Worm (Caenorhabditis elegans) whole organism, L4 larva: ENCODE results near the gene dmsr-6.

ENCODE experiments used
- F26F4.8 ChIP-seq: fragments of 200-800 bp; sonication (Bioruptor generic); conservative IDR thresholded peaks from 2 replicates; pipeline ENCODE4 v1.3.6; 2022; ENCODE audit warnings: missing genetic modification characterization, missing compliant biosample characterization
- F37D6.2 ChIP-seq: sonication (generic microtip); optimal IDR thresholded peaks from 2 replicates; lab custom pipeline; 2016; ENCODE audit warnings: mild to moderate bottlenecking, missing genetic modification characterization, missing compliant biosample characterization
- F44E2.7 ChIP-seq: fragments of 200-800 bp; sonication (Bioruptor generic); IDR thresholded peaks from 2 replicates; pipeline ENCODE4 v2.1.2; 2022; ENCODE audit warnings: missing genetic modification characterization, missing compliant biosample characterization
- F49E8.2 ChIP-seq: sonication (generic microtip); optimal IDR thresholded peaks from 2 replicates; lab custom pipeline; 2016; ENCODE audit warnings: missing compliant biosample characterization, mild to moderate bottlenecking, missing genetic modification characterization, borderline replicate concordance
- T20F7.1 ChIP-seq: fragments of 200-800 bp; sonication (Bioruptor generic); optimal IDR thresholded peaks from 2 replicates; lab custom pipeline; 2018; ENCODE audit warnings: mild to moderate bottlenecking, missing genetic modification characterization, missing compliant biosample characterization
- T26A8.4 ChIP-seq: fragments of 200-800 bp; sonication (Bioruptor generic); IDR thresholded peaks from 2 replicates; pipeline ENCODE4 v1.3.6; 2022; ENCODE audit warnings: missing genetic modification characterization, missing compliant biosample characterization
- Y105C5A.15 ChIP-seq: fragments of 200-800 bp; sonication (Bioruptor generic); IDR thresholded peaks from 2 replicates; pipeline ENCODE4 v1.3.6; 2022; ENCODE audit warnings: missing genetic modification characterization, missing compliant biosample characterization
- ZK337.2 ChIP-seq: fragments of 200-800 bp; sonication (Bioruptor generic); IDR thresholded peaks from 2 replicates; pipeline ENCODE4 v1.3.6; 2022; ENCODE audit warnings: missing genetic modification reagents, missing genetic modification characterization, missing compliant biosample characterization
- aly-2 ChIP-seq: sonication (generic microtip); optimal IDR thresholded peaks from 2 replicates; lab custom pipeline; 2018; ENCODE audit warnings: missing biosample characterization, missing genetic modification characterization
- attf-4 ChIP-seq: sonication (generic microtip); optimal IDR thresholded peaks from 3 replicates; lab custom pipeline; 2017; ENCODE audit warnings: missing biosample characterization, missing genetic modification characterization
- ceh-20 ChIP-seq: fragments of 200-800 bp; sonication (Bioruptor generic); IDR thresholded peaks from 2 replicates; pipeline ENCODE4 v1.3.6; 2022; ENCODE audit warnings: missing genetic modification reagents, missing genetic modification characterization, missing compliant biosample characterization
- ceh-28 ChIP-seq: fragments of 150-350 bp; optimal IDR thresholded peaks from 2 replicates; lab custom pipeline; 2014; ENCODE audit warnings: missing biosample characterization, missing genetic modification reagents, missing genetic modification characterization
- ceh-44 ChIP-seq: fragments of 200-800 bp; sonication (Bioruptor generic); IDR thresholded peaks from 2 replicates; pipeline ENCODE4 v1.3.6; 2022; ENCODE audit warnings: missing genetic modification reagents, missing genetic modification characterization, missing compliant biosample characterization
- ceh-62 ChIP-seq: sonication (generic microtip); optimal IDR thresholded peaks from 2 replicates; lab custom pipeline; 2017; ENCODE audit warnings: missing biosample characterization, missing genetic modification characterization
- ces-1 ChIP-seq: fragments of 150-350 bp; sonication (generic microtip); optimal IDR thresholded peaks from 4 replicates; lab custom pipeline; 2014; ENCODE audit warnings: missing biosample characterization, missing genetic modification reagents, missing genetic modification characterization
- ctbp-1 ChIP-seq: fragments of 200-800 bp; sonication (Bioruptor generic); IDR thresholded peaks from 2 replicates; pipeline ENCODE4 v1.3.6; 2022; ENCODE audit warnings: missing genetic modification reagents, missing genetic modification characterization, missing compliant biosample characterization
- daf-12 ChIP-seq: fragments of 150-350 bp; optimal IDR thresholded peaks from 2 replicates; lab custom pipeline; 2014; ENCODE audit warnings: missing biosample characterization, missing genetic modification reagents, missing genetic modification characterization
- daf-16 ChIP-seq, 3 experiments: sonication (generic microtip); optimal IDR thresholded peaks; 2 replicates each; lab custom pipeline; 2016 to 2017; ENCODE audit warnings: missing genetic modification characterization in 3 of 3, missing genetic modification reagents in 3 of 3, mild to moderate bottlenecking in 2 of 3, missing compliant biosample characterization in 2 of 3, missing biosample characterization in 1 of 3, moderate library complexity in 1 of 3
- daf-19 ChIP-seq: fragments of 200-800 bp; sonication (Bioruptor generic); conservative IDR thresholded peaks from 2 replicates; pipeline ENCODE4 v1.3.6; 2022; ENCODE audit warnings: missing genetic modification characterization, missing compliant biosample characterization
- dmd-9 ChIP-seq: fragments of 200-800 bp; sonication (Bioruptor generic); IDR thresholded peaks from 2 replicates; pipeline ENCODE4 v1.3.6; 2022; ENCODE audit warnings: missing genetic modification reagents, missing genetic modification characterization, missing compliant biosample characterization
- dpl-1 ChIP-seq: fragments of 150-350 bp; optimal IDR thresholded peaks from 2 replicates; lab custom pipeline; 2014; ENCODE audit warnings: missing biosample characterization, missing genetic modification reagents, missing genetic modification characterization
- fkh-10 ChIP-seq: fragments of 150-350 bp; optimal IDR thresholded peaks from 2 replicates; lab custom pipeline; 2014; ENCODE audit warnings: missing biosample characterization, missing genetic modification reagents, missing genetic modification characterization
- gei-8 ChIP-seq: fragments of 200-800 bp; sonication (Bioruptor generic); optimal IDR thresholded peaks from 2 replicates; lab custom pipeline; 2018; ENCODE audit warnings: mild to moderate bottlenecking, missing genetic modification characterization, missing compliant biosample characterization
- hlh-11 ChIP-seq: fragments of 200-800 bp; sonication (Bioruptor generic); optimal IDR thresholded peaks from 2 replicates; lab custom pipeline; 2018; ENCODE audit warnings: mild to moderate bottlenecking, missing genetic modification characterization, missing compliant biosample characterization
- jun-1 ChIP-seq: fragments of 150-350 bp; optimal IDR thresholded peaks from 2 replicates; lab custom pipeline; 2014; ENCODE audit warnings: missing biosample characterization, missing genetic modification reagents, missing genetic modification characterization
- lim-7 ChIP-seq: fragments of 200-800 bp; sonication (Bioruptor generic); IDR thresholded peaks from 2 replicates; pipeline ENCODE4 v1.3.6; 2022; ENCODE audit warnings: missing genetic modification characterization, missing compliant biosample characterization
- lin-1 ChIP-seq: fragments of 200-800 bp; sonication (Bioruptor generic); IDR thresholded peaks from 2 replicates; pipeline ENCODE4 v1.3.6; 2022; ENCODE audit warnings: missing genetic modification reagents, missing genetic modification characterization, missing compliant biosample characterization
- lin-15B ChIP-seq: fragments of 150-350 bp; sonication (generic microtip); optimal IDR thresholded peaks from 3 replicates; lab custom pipeline; 2014; ENCODE audit warnings: missing biosample characterization, missing genetic modification characterization
- lin-38 ChIP-seq: fragments of 200-800 bp; sonication (Bioruptor generic); IDR thresholded peaks from 2 replicates; pipeline ENCODE4 v1.3.6; 2022; ENCODE audit warnings: missing genetic modification reagents, missing genetic modification characterization, missing compliant biosample characterization
- lir-3 ChIP-seq: sonication (generic microtip); optimal IDR thresholded peaks from 2 replicates; lab custom pipeline; 2016; ENCODE audit warnings: mild to moderate bottlenecking, missing genetic modification characterization, missing compliant biosample characterization
- lsy-2 ChIP-seq, 2 experiments: fragments of 150-350 bp in 1 of 2; sonication (generic microtip) in 1 of 2; optimal IDR thresholded peaks; 2 replicates each; lab custom pipeline; 2014 to 2017; ENCODE audit warnings: missing biosample characterization in 2 of 2, missing genetic modification characterization in 2 of 2
- mdl-1 ChIP-seq, 2 experiments: fragments of 150-350 bp in 1 of 2; sonication (generic microtip) in 1 of 2; optimal IDR thresholded peaks; 2 replicates each; lab custom pipeline; 2014 to 2017; ENCODE audit warnings: missing biosample characterization in 2 of 2, missing genetic modification characterization in 2 of 2
- mdt-29 ChIP-seq: fragments of 200-800 bp; sonication (Bioruptor generic); IDR thresholded peaks from 2 replicates; pipeline ENCODE4 v1.3.6; 2022; ENCODE audit warnings: missing genetic modification reagents, missing genetic modification characterization, missing compliant biosample characterization
- nhr-10 ChIP-seq: fragments of 150-350 bp; optimal IDR thresholded peaks from 2 replicates; lab custom pipeline; 2014; ENCODE audit warnings: missing biosample characterization, missing genetic modification characterization
- nhr-102 ChIP-seq: sonication (generic microtip); optimal IDR thresholded peaks from 2 replicates; lab custom pipeline; 2016; ENCODE audit warnings: mild to moderate bottlenecking, missing genetic modification characterization, moderate library complexity, missing compliant biosample characterization
- nhr-237 ChIP-seq: sonication (generic microtip); optimal IDR thresholded peaks from 2 replicates; lab custom pipeline; 2017; ENCODE audit warnings: missing biosample characterization, missing genetic modification characterization
- nhr-25 ChIP-seq: sonication (generic microtip); optimal IDR thresholded peaks from 2 replicates; lab custom pipeline; 2017; ENCODE audit warnings: missing genetic modification characterization, mild to moderate bottlenecking, missing compliant biosample characterization, antibody characterized with exemption, moderate library complexity, borderline replicate concordance; ENCODE audit not compliant: insufficient read depth
- nhr-28 ChIP-seq: fragments of 150-350 bp; optimal IDR thresholded peaks from 2 replicates; lab custom pipeline; 2014; ENCODE audit warnings: missing biosample characterization, missing genetic modification characterization
- nhr-6 ChIP-seq: fragments of 150-350 bp; optimal IDR thresholded peaks from 2 replicates; lab custom pipeline; 2014; ENCODE audit warnings: missing biosample characterization, missing genetic modification characterization
- php-3 ChIP-seq: fragments of 200-800 bp; sonication (Bioruptor generic); IDR thresholded peaks from 2 replicates; pipeline ENCODE4 v1.3.6; 2022; ENCODE audit warnings: missing genetic modification reagents, missing genetic modification characterization, missing compliant biosample characterization
- pqm-1 ChIP-seq: sonication (generic microtip); optimal IDR thresholded peaks from 2 replicates; lab custom pipeline; 2017; ENCODE audit warnings: missing biosample characterization, missing genetic modification characterization
- sdz-12 ChIP-seq: fragments of 200-800 bp; sonication (Bioruptor generic); optimal IDR thresholded peaks from 2 replicates; lab custom pipeline; 2018; ENCODE audit warnings: mild to moderate bottlenecking, missing genetic modification characterization, missing compliant biosample characterization
- set-16 ChIP-seq: fragments of 200-800 bp; sonication (Bioruptor generic); IDR thresholded peaks from 2 replicates; pipeline ENCODE4 v1.3.6; 2022; ENCODE audit warnings: missing genetic modification reagents, missing genetic modification characterization, missing compliant biosample characterization
- snpc-1.2 ChIP-seq: fragments of 200-800 bp; sonication (Bioruptor generic); IDR thresholded peaks from 2 replicates; pipeline ENCODE4 v1.3.6; 2022; ENCODE audit warnings: missing genetic modification reagents, missing genetic modification characterization, missing compliant biosample characterization
- spr-1 ChIP-seq: sonication (generic microtip); optimal IDR thresholded peaks from 2 replicates; lab custom pipeline; 2016; ENCODE audit warnings: mild to moderate bottlenecking, missing genetic modification characterization, missing compliant biosample characterization
- unc-130 ChIP-seq: sonication (generic microtip); optimal IDR thresholded peaks from 2 replicates; lab custom pipeline; 2016; ENCODE audit warnings: missing genetic modification reagents, missing genetic modification characterization, missing compliant biosample characterization
- unc-39 ChIP-seq: sonication (generic microtip); optimal IDR thresholded peaks from 2 replicates; lab custom pipeline; 2017; ENCODE audit warnings: missing biosample characterization, missing genetic modification characterization
- unc-62 ChIP-seq, 3 experiments: fragments of 150-350 bp in 1 of 3; sonication (generic microtip); optimal IDR thresholded peaks in 2 of 3; peaks in 1 of 3; 1 replicate in 1 of 3; 2 replicates in 2 of 3; lab custom pipeline; 2014 to 2017; ENCODE audit warnings: missing biosample characterization in 3 of 3, missing genetic modification characterization in 3 of 3, missing genetic modification reagents in 3 of 3, missing genotype in 1 of 3
- zfp-2 ChIP-seq: sonication (generic microtip); optimal IDR thresholded peaks from 2 replicates; lab custom pipeline; 2016; ENCODE audit warnings: mild to moderate bottlenecking, missing genetic modification characterization, missing compliant biosample characterization
- zip-11 ChIP-seq: fragments of 200-800 bp; sonication (Bioruptor generic); IDR thresholded peaks from 2 replicates; pipeline ENCODE4 v1.3.6; 2022; ENCODE audit warnings: missing genetic modification characterization, missing compliant biosample characterization
- ztf-11 ChIP-seq: fragments of 150-350 bp; optimal IDR thresholded peaks from 2 replicates; lab custom pipeline; 2014; ENCODE audit warnings: missing biosample characterization, missing genetic modification characterization
- ztf-7 ChIP-seq: fragments of 150-350 bp; optimal IDR thresholded peaks from 2 replicates; lab custom pipeline; 2014; ENCODE audit warnings: missing biosample characterization, missing genetic modification characterization

Gene dmsr-6

DNA sequence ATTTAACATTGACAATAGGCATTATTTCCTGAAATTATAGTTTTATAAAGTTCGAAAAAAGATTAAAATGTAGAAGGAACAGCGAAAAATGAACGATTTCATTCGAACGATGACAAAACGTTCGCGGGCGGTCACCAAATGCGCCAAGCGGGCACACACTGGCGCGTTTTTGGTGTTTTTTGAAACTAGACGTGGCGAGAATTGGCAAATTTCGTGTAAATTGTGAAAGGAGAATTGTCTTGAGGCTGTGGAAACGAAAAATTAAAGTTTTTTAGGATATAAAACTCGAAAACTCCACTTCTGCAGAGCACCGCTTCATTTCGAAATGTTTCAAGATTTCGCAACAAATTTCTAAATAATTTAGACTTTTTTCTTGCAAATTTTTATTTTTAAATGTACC lies 33.2 kb downstream of the dmsr-6 start, which contains the start of gene usp-14 (continued):
- TF ChIP-seq nhr-6 (tag; lab: Kevin White, UChicago) (no peak), lin-38 (GFP tag; lab: Robert Waterston, UW) (peak; percentile 71), gei-8 (GFP tag; lab: Kevin White, UChicago) (no peak), spr-1 (tag; lab: Kevin White, UChicago) (peak; percentile 24), hlh-11 (tag; lab: Kevin White, UChicago) (peak; percentile 57), ctbp-1 (no peak), nhr-102 (peak; percentile 15), mdt-29 (no peak), dpl-1 (GFP tag; lab: Kevin White, UChicago) (peak; percentile 86), daf-16 (GFP tag; optimal IDR thresholded peaks at IDR 0.05; lab: Kevin White, UChicago) (no peak), daf-16 (tag; optimal IDR thresholded peaks at IDR 0.05; lab: Kevin White, UChicago) (no peak), sdz-12 (GFP tag; lab: Kevin White, UChicago) (no peak), unc-130 (GFP tag; lab: Kevin White, UChicago) (no peak), jun-1 (tag; lab: Kevin White, UChicago) (no peak), lsy-2 (tag; optimal IDR thresholded peaks at IDR 0.05; lab: Kevin White, UChicago) (peak in 1 of 2 experiments; percentile 79), unc-62 (GFP tag; optimal IDR thresholded peaks at IDR 0.05 in 1 of 2; lab: Kevin White, UChicago) (no peak), unc-62 (tag; optimal IDR thresholded peaks at IDR 0.05; lab: Kevin White, UChicago) (no peak), snpc-1.2 (GFP tag; lab: Robert Waterston, UW) (no peak), pqm-1 (tag; lab: Kevin White, UChicago) (no peak), ceh-20 (GFP tag; lab: Robert Waterston, UW) (peak; percentile 28; the same call in 1 of the 2 replicates), set-16 (GFP tag; lab: Robert Waterston, UW) (no peak), T26A8.4 (GFP tag; lab: Robert Waterston, UW) (0 out of 2 replicates have a peak, but pooled peaks have one; percentile 23), ces-1 (GFP tag; lab: Kevin White, UChicago) (no peak), ceh-28 (no peak), ceh-44 (GFP tag; lab: Robert Waterston, UW) (no peak), fkh-10 (GFP tag; lab: Kevin White, UChicago) (peak; percentile 21), nhr-237 (no peak), lin-1 (GFP tag; lab: Robert Waterston, UW) (no peak), nhr-28 (tag; lab: Kevin White, UChicago) (peak; percentile 19), php-3 (GFP tag; lab: Robert Waterston, UW) (no peak), zfp-2 (tag; lab: Kevin White, UChicago) (no peak), ZK337.2 (GFP tag; lab: Robert Waterston, UW) (no peak), ztf-7 (tag; lab: Kevin White, UChicago) (peak; percentile 23), daf-12 (no peak), ztf-11 (tag; lab: Kevin White, UChicago) (no peak), ceh-62 (no peak), lim-7 (GFP tag; lab: Robert Waterston, UW) (no peak), lir-3 (tag; lab: Kevin White, UChicago) (no peak), F49E8.2 (tag; lab: Kevin White, UChicago) (no peak), lin-15B (no peak), zip-11 (GFP tag; lab: Robert Waterston, UW) (no peak), F26F4.8 (GFP tag; lab: Robert Waterston, UW) (no peak), T20F7.1 (GFP tag; lab: Kevin White, UChicago) (no peak), aly-2 (tag; lab: Kevin White, UChicago) (no peak), F44E2.7 (GFP tag; lab: Robert Waterston, UW) (no peak), F37D6.2 (tag; lab: Kevin White, UChicago) (peak; percentile 15), dmd-9 (GFP tag; lab: Robert Waterston, UW) (no peak), attf-4 (tag; lab: Kevin White, UChicago) (no peak), nhr-10 (tag; lab: Kevin White, UChicago) (no peak), Y105C5A.15 (GFP tag; lab: Robert Waterston, UW) (no peak), mdl-1 (tag; optimal IDR thresholded peaks at IDR 0.05; lab: Kevin White, UChicago) (no peak), unc-39 (tag; lab: Kevin White, UChicago) (no peak), daf-19 (GFP tag; lab: Robert Waterston, UW) (no peak), nhr-25 (tag; lab: Kevin White, UChicago) (no peak)
